Worm (Caenorhabditis elegans): ENCODE results near the gene fbxb-65.

ce11 chrV:19337333-19337732, 8.0 kb downstream of the fbxb-65 start:
- TF ChIP-seq mdl-1 (tag; optimal IDR thresholded peaks at IDR 0.05), result no peak
- TF ChIP-seq fkh-10 (GFP tag; optimal IDR thresholded peaks at IDR 0.05), result no peak
- no peak for TF ChIP-seq rnt-1 (tag; optimal IDR thresholded peaks at IDR 0.05)
- TF ChIP-seq pqm-1 (tag; optimal IDR thresholded peaks at IDR 0.05), result no peak
- TF ChIP-seq lir-3 (tag; optimal IDR thresholded peaks at IDR 0.05; ENCODE audit: poor library complexity), result no peak
- no peak for TF ChIP-seq unc-62 (GFP tag; optimal IDR thresholded peaks at IDR 0.05)
- no peak for TF ChIP-seq tbx-2 (tag; optimal IDR thresholded peaks at IDR 0.05)
- no peak for TF ChIP-seq hpl-2 (GFP tag; optimal IDR thresholded peaks at IDR 0.05)
- TF ChIP-seq C34B4.2 (tag; optimal IDR thresholded peaks at IDR 0.05), result no peak
